Fruit fly (Drosophila melanogaster): ENCODE data around the gene schuy.

schuy gene

dm6 chr3L:19991714-19992231 lies 5.9 kb downstream of the schuy start, which contains the start of the genes CG7646 and Nca (continued):
- no peak for TF ChIP-seq mam (GFP tag; optimal IDR thresholded peaks at IDR 0.05)
- no peak for TF ChIP-seq tgo (GFP tag; IDR thresholded peaks at IDR 0.05)
- TF ChIP-seq CG3407 (GFP tag; optimal IDR thresholded peaks at IDR 0.05), result no peak
- TF ChIP-seq cato (GFP tag; optimal IDR thresholded peaks at IDR 0.05; ENCODE audit: borderline replicate concordance), result no peak
- peak; percentile 50 for TF ChIP-seq mirr (GFP tag; optimal IDR thresholded peaks at IDR 0.05)
- no peak for TF ChIP-seq CG3163 (GFP tag; optimal IDR thresholded peaks at IDR 0.05)
- no peak for TF ChIP-seq pho (GFP tag; optimal IDR thresholded peaks at IDR 0.05)
- TF ChIP-seq en (GFP tag; optimal IDR thresholded peaks at IDR 0.05), result no peak
- TF ChIP-seq Tbp (GFP tag; optimal IDR thresholded peaks at IDR 0.05), result no peak
- no peak for TF ChIP-seq H15 (GFP tag; IDR thresholded peaks at IDR 0.05)
- TF ChIP-seq fd64A (GFP tag; optimal IDR thresholded peaks at IDR 0.05), result no peak
- TF ChIP-seq CG1603 (tag; optimal IDR thresholded peaks at IDR 0.05), result peak; percentile 74
- no peak for TF ChIP-seq Stat92E (GFP tag; optimal IDR thresholded peaks at IDR 0.05)
- no peak for TF ChIP-seq ase (GFP tag; IDR thresholded peaks at IDR 0.05)
- peak; percentile 28 for TF ChIP-seq CG3281 (GFP tag; optimal IDR thresholded peaks at IDR 0.05)
- no peak for TF ChIP-seq CG9609 (GFP tag; optimal IDR thresholded peaks at IDR 0.05)
- TF ChIP-seq CG8944 (GFP tag; optimal IDR thresholded peaks at IDR 0.05), result no peak
- TF ChIP-seq kni (GFP tag; optimal IDR thresholded peaks at IDR 0.05), result peak; percentile 80
- TF ChIP-seq Drgx (GFP tag; IDR thresholded peaks at IDR 0.05), result no peak
- TF ChIP-seq NFAT (GFP tag; IDR thresholded peaks at IDR 0.05), result no peak
- no peak for TF ChIP-seq CG18476 (GFP tag; optimal IDR thresholded peaks at IDR 0.05)
- no peak for TF ChIP-seq disco-r (GFP tag; optimal IDR thresholded peaks at IDR 0.05)
- peak; percentile 86 for TF ChIP-seq pfk (GFP tag; optimal IDR thresholded peaks at IDR 0.05)
- no peak for TF ChIP-seq CG11695 (GFP tag; IDR thresholded peaks at IDR 0.05)
- no peak for TF ChIP-seq CG3065 (GFP tag; optimal IDR thresholded peaks at IDR 0.05)
- no peak for TF ChIP-seq CG10209 (GFP tag; optimal IDR thresholded peaks at IDR 0.05)
- no peak for TF ChIP-seq chif (GFP tag; optimal IDR thresholded peaks at IDR 0.05)
- no peak for TF ChIP-seq fd96Cb (tag; optimal IDR thresholded peaks at IDR 0.05)
- TF ChIP-seq gro (GFP tag; optimal IDR thresholded peaks at IDR 0.05), result no peak
- no peak for TF ChIP-seq Dek (tag; optimal IDR thresholded peaks at IDR 0.05)
- TF ChIP-seq CG42726 (GFP tag; IDR thresholded peaks at IDR 0.05; ENCODE audit: partially characterized antibody), result peak; percentile 85
- no peak for TF ChIP-seq CG9817 (tag; optimal IDR thresholded peaks at IDR 0.05)
- no peak for TF ChIP-seq ap (GFP tag; IDR thresholded peaks at IDR 0.05)
- no peak for TF ChIP-seq CG10366 (GFP tag; IDR thresholded peaks at IDR 0.05)
- no peak for TF ChIP-seq slp2 (GFP tag; optimal IDR thresholded peaks at IDR 0.05)
- TF ChIP-seq lbe (GFP tag; optimal IDR thresholded peaks at IDR 0.05), result no peak
- TF ChIP-seq CG8478 (optimal IDR thresholded peaks at IDR 0.05), result no peak
- no peak for TF ChIP-seq bab2 (GFP tag; optimal IDR thresholded peaks at IDR 0.05)
- TF ChIP-seq sens-2 (GFP tag; IDR thresholded peaks at IDR 0.05), result no peak
- no peak for TF ChIP-seq CG7839 (tag; optimal IDR thresholded peaks at IDR 0.05)
- TF ChIP-seq Bteb2 (GFP tag; optimal IDR thresholded peaks at IDR 0.05), result no peak
- no peak for TF ChIP-seq CG10321 (GFP tag; IDR thresholded peaks at IDR 0.05)
- TF ChIP-seq CG5180 (GFP tag; optimal IDR thresholded peaks at IDR 0.05), result no peak
- TF ChIP-seq ham (GFP tag; IDR thresholded peaks at IDR 0.05), result no peak
- peak; percentile 2 for TF ChIP-seq MTF-1 (GFP tag; optimal IDR thresholded peaks at IDR 0.05; ENCODE audit: borderline replicate concordance)
- no peak for TF ChIP-seq al (GFP tag; IDR thresholded peaks at IDR 0.05)
- TF ChIP-seq CG15269 (tag; optimal IDR thresholded peaks at IDR 0.05), result no peak
- no peak for TF ChIP-seq CG14441 (GFP tag; IDR thresholded peaks at IDR 0.05)
- peak; percentile 92 for TF ChIP-seq inv (GFP tag; IDR thresholded peaks at IDR 0.05; ENCODE audit: partially characterized antibody)
- TF ChIP-seq Fer3 (tag; optimal IDR thresholded peaks at IDR 0.05), result no peak
- peak; percentile 7 for TF ChIP-seq Chrac-16 (GFP tag; optimal IDR thresholded peaks at IDR 0.05)
- no peak for TF ChIP-seq CG6175 (GFP tag; IDR thresholded peaks at IDR 0.05)

Measured in whole organism, embryonic.